Worm (Caenorhabditis elegans) whole organism, L3 larva: ENCODE results near the gene bub-3.
A peak's percentile ranks its signal among the peaks of the same experiment; 100 is the strongest.

Experiments
- R02D3.7 ChIP-seq: fragments of 150-350 bp; optimal IDR thresholded peaks from 2 replicates; lab custom pipeline; 2014; ENCODE audit warnings: missing biosample characterization, missing genetic modification characterization
- ama-1 ChIP-seq: fragments of 150-350 bp; optimal IDR thresholded peaks from 2 replicates; lab custom pipeline; 2018
- ceh-28 ChIP-seq: fragments of 150-350 bp; optimal IDR thresholded peaks from 2 replicates; lab custom pipeline; 2014; ENCODE audit warnings: missing biosample characterization, missing genetic modification reagents, missing genetic modification characterization
- ceh-82 ChIP-seq: fragments of 150-350 bp; optimal IDR thresholded peaks from 2 replicates; lab custom pipeline; 2014; ENCODE audit warnings: missing biosample characterization, missing genetic modification characterization
- ceh-9 ChIP-seq: sonication (generic microtip); optimal IDR thresholded peaks from 2 replicates; lab custom pipeline; 2018; ENCODE audit warnings: missing biosample characterization, missing genetic modification characterization
- egl-5 ChIP-seq: fragments of 150-350 bp; optimal IDR thresholded peaks from 2 replicates; lab custom pipeline; 2017; ENCODE audit warnings: missing biosample characterization, missing genetic modification reagents, missing genetic modification characterization, inconsistent platforms
- elt-1 ChIP-seq: fragments of 150-350 bp; optimal IDR thresholded peaks from 2 replicates; lab custom pipeline; 2014; ENCODE audit warnings: missing biosample characterization, missing genetic modification characterization
- elt-2 ChIP-seq: sonication (generic microtip); optimal IDR thresholded peaks from 2 replicates; lab custom pipeline; 2016; ENCODE audit warnings: missing genetic modification reagents, mild to moderate bottlenecking, missing genetic modification characterization, missing compliant biosample characterization
- eor-1 ChIP-seq, 2 experiments: fragments of 150-350 bp; optimal IDR thresholded peaks; 2 replicates each; lab custom pipeline; 2014 to 2018; ENCODE audit warnings: missing biosample characterization in 2 of 2, missing genetic modification characterization in 2 of 2
- fkh-2 ChIP-seq: fragments of 150-350 bp; optimal IDR thresholded peaks from 2 replicates; lab custom pipeline; 2014; ENCODE audit warnings: missing biosample characterization, missing genetic modification reagents, missing genetic modification characterization
- fos-1 ChIP-seq: fragments of 150-350 bp; optimal IDR thresholded peaks from 2 replicates; lab custom pipeline; 2014; ENCODE audit warnings: missing biosample characterization, missing genetic modification characterization
- jun-1 ChIP-seq: fragments of 150-350 bp; optimal IDR thresholded peaks from 2 replicates; lab custom pipeline; 2014; ENCODE audit warnings: missing biosample characterization, missing genetic modification reagents, missing genetic modification characterization
- lin-39 ChIP-seq: fragments of 150-350 bp; optimal IDR thresholded peaks from 2 replicates; lab custom pipeline; 2018; ENCODE audit warnings: missing biosample characterization, missing genetic modification reagents, missing genetic modification characterization
- mml-1 ChIP-seq: fragments of 150-350 bp; sonication (generic microtip); optimal IDR thresholded peaks from 3 replicates; lab custom pipeline; 2014; ENCODE audit warnings: missing biosample characterization, missing genetic modification characterization
- nfya-1 ChIP-seq: sonication (generic microtip); optimal IDR thresholded peaks from 2 replicates; lab custom pipeline; 2017; ENCODE audit warnings: missing genetic modification characterization, mild to moderate bottlenecking, missing compliant biosample characterization, antibody characterized with exemption, moderate library complexity; ENCODE audit not compliant: insufficient read depth
- nhr-11 ChIP-seq: fragments of 150-350 bp; optimal IDR thresholded peaks from 2 replicates; lab custom pipeline; 2014; ENCODE audit warnings: missing biosample characterization, missing genetic modification characterization
- nhr-23 ChIP-seq: fragments of 150-350 bp; optimal IDR thresholded peaks from 2 replicates; lab custom pipeline; 2014; ENCODE audit warnings: missing biosample characterization, missing genetic modification reagents, missing genetic modification characterization
- nhr-237 ChIP-seq: fragments of 150-350 bp; optimal IDR thresholded peaks from 2 replicates; lab custom pipeline; 2014; ENCODE audit warnings: missing biosample characterization, missing genetic modification characterization
- nhr-28 ChIP-seq: fragments of 150-350 bp; optimal IDR thresholded peaks from 2 replicates; lab custom pipeline; 2014; ENCODE audit warnings: missing biosample characterization, missing genetic modification characterization
- nhr-43 ChIP-seq: sonication (generic microtip); optimal IDR thresholded peaks from 2 replicates; lab custom pipeline; 2016; ENCODE audit warnings: mild to moderate bottlenecking, missing genetic modification characterization, missing compliant biosample characterization; ENCODE audit not compliant: poor library complexity, severe bottlenecking
- nhr-67 ChIP-seq: fragments of 150-350 bp; optimal IDR thresholded peaks from 2 replicates; lab custom pipeline; 2014; ENCODE audit warnings: missing biosample characterization, missing genetic modification characterization
- nhr-77 ChIP-seq: fragments of 150-350 bp; optimal IDR thresholded peaks from 2 replicates; lab custom pipeline; 2014; ENCODE audit warnings: missing biosample characterization, missing genetic modification characterization
- pha-4 ChIP-seq: fragments of 150-350 bp; optimal IDR thresholded peaks from 2 replicates; lab custom pipeline; 2014; ENCODE audit warnings: missing biosample characterization, missing genetic modification reagents, missing genetic modification characterization
- pqm-1 ChIP-seq: fragments of 150-350 bp; optimal IDR thresholded peaks from 2 replicates; lab custom pipeline; 2017; ENCODE audit warnings: missing biosample characterization, missing genetic modification characterization, inconsistent platforms
- sea-2 ChIP-seq: fragments of 150-350 bp; sonication (generic microtip); optimal IDR thresholded peaks from 4 replicates; lab custom pipeline; 2014; ENCODE audit warnings: missing biosample characterization, missing genetic modification reagents, missing genetic modification characterization
- skn-1 ChIP-seq: fragments of 150-350 bp; optimal IDR thresholded peaks from 2 replicates; lab custom pipeline; 2014; ENCODE audit warnings: missing biosample characterization, missing genetic modification characterization
- snpc-4 ChIP-seq: fragments of 150-350 bp; optimal IDR thresholded peaks from 2 replicates; lab custom pipeline; 2014; ENCODE audit warnings: missing biosample characterization, missing genetic modification characterization
- tbx-2 ChIP-seq: sonication (generic microtip); optimal IDR thresholded peaks from 2 replicates; lab custom pipeline; 2016; ENCODE audit warnings: mild to moderate bottlenecking, missing genetic modification characterization, missing compliant biosample characterization
- ztf-11 ChIP-seq: fragments of 150-350 bp; optimal IDR thresholded peaks from 2 replicates; lab custom pipeline; 2014; ENCODE audit warnings: missing biosample characterization, missing genetic modification characterization
- ztf-4 ChIP-seq: fragments of 150-350 bp; optimal IDR thresholded peaks from 2 replicates; lab custom pipeline; 2014; ENCODE audit warnings: missing biosample characterization, missing genetic modification characterization

The bub-3 gene

DNA sequence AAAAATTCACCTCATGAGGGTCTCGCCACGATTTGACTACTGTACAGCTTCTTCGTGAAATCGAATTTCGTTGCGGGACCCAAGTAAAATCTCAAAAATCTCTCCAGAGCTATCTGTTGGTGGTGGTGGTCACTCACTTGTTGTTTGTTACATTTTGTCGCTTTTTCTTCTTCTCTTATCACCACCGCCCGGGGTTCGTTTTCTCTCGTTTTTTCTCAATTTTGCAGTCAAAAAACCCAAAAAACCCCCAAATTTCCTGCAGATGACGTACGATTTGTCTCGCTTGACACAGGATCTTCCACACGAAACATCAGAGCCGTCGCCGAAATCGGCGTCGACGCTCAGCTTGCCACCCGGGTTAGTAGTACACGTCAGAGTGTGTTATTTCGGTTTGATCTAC lies 10.2 kb downstream of the bub-3 start, which contains the start of gene R06B9.5:
TSS of gene R06B9.5 (plus strand) at position 232 of the 400 bp plus-strand sequence.
- no peak for TF ChIP-seq nhr-28
- no peak for TF ChIP-seq skn-1 (tag; lab: Kevin White, UChicago)
- peak; percentile 10 for TF ChIP-seq ama-1
- no peak for TF ChIP-seq sea-2 (GFP tag; lab: Kevin White, UChicago)

DNA sequence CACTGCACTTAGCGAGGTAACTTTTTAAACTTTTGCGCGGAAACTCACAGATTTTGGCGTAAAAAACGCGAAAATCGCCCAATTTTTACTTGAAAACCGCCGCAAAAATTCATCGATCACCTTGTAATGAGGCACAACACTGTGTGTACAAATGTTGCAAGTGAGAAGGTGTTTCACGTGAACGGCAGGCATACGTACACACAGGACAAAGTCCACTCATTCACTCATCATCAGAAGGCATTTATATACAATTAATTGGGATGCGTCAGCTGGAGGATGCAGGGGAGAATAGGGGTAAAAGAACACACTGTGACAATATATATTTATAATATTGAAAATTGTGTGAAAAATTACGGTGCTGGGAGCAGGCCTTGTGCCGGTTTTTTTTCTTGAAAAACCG lies 11.0 kb downstream of the bub-3 start:
- TF ChIP-seq pqm-1 (tag; lab: Kevin White, UChicago) (peak; percentile 27), nhr-11 (tag; lab: Kevin White, UChicago) (no peak), elt-2 (tag; lab: Kevin White, UChicago) (peak; percentile 31), sea-2 (GFP tag; lab: Kevin White, UChicago) (no peak), mml-1 (tag; lab: Kevin White, UChicago) (peak; percentile 80), nhr-43 (tag; lab: Kevin White, UChicago) (no peak), lin-39 (tag; lab: Kevin White, UChicago) (peak; percentile 24), pha-4 (peak; percentile 31)

DNA sequence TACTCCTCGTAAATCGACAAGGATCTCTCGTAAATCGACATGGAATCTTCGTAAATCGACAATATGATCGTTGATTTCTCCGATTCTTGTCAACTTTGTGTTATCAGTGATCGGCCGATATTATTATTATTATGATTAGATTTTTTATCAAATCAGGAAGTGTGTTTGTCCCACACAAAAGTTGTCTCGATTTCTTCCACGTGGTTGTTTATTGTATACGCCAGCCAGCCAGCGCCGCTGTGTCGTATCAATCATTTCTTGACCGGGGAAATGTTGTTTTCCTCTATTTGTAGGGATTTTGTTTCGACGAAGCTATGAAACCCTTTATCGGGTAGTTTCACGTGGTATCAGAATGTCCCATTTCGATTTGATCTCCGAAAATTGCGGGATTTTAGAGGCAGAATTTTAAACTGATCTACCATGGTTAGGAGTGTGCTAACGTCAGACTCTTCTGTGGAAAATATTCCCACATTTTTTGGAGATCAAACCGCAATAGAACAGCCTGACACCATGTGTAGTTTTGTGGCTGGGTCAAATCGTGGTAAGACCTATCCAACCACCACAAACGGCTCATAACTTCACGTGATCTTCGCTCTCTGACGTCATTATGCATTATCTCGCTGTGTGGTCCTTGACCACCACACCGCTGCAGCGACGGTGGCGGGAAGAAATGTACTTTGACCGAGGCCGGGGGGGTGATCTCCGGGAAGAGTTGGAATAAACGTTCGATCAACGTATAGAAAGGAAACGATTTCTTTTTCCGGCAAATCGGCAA lies 12.1 kb downstream of the bub-3 start:
- TF ChIP-seq pha-4: peak; percentile 39
- peak; percentile 80 for TF ChIP-seq pqm-1 (tag; lab: Kevin White, UChicago)
- TF ChIP-seq nhr-23 (tag; lab: Kevin White, UChicago): peak; percentile 2
- no peak for TF ChIP-seq jun-1 (tag; lab: Kevin White, UChicago)
- TF ChIP-seq egl-5 (tag; lab: Kevin White, UChicago): no peak
- TF ChIP-seq ceh-82 (tag; lab: Kevin White, UChicago): no peak
- TF ChIP-seq elt-2 (tag; lab: Kevin White, UChicago): peak; percentile 79

DNA sequence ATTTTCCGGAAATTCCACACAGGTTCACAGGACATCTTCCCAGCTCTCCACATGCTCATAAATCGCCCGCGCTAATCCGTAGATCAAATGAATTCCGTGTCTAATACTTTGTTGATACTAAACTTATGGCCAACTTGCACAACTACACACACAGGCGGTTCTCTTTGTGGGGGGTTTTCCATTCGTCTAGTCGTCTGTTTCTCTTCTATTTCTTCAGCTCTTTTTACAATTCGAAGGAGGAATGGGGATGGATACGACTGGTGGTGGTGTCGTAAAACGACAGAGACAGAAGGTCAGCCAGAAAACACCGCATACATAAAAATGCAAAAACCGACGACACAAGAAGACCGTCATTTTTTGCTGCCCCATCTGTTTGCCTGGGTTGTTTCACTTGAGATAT lies 13.6 kb downstream of the bub-3 start:
- TF ChIP-seq pha-4: peak; percentile 63
- peak; percentile 22 for TF ChIP-seq nfya-1 (tag; lab: Kevin White, UChicago)
- TF ChIP-seq lin-39 (tag; lab: Kevin White, UChicago): peak; percentile 15
- no peak for TF ChIP-seq nhr-77 (tag; lab: Kevin White, UChicago)
- TF ChIP-seq egl-5 (tag; lab: Kevin White, UChicago): no peak

DNA sequence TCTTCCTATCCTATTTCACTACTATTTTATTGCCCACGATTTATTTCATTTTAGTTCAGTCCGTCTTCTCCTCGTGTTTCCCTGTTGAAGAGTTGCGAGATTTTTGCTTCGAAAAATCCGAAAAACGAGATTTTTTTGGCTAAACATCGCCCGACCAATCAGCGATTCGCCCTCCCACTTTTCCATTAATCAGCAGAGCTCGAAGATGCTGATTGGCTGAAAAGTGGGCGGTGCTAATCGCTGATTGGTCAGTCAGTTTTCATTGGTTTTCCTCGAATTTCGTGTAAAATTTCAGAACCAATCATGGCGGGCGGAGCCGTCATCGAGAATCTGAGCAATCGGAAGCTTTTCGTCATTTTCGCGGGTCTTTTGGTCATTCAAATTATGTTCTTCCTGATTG lies 15.6 kb downstream of the bub-3 start, which contains the start of gene mig-14:
TSS of gene mig-14 (plus strand) at position 290 of the 400 bp plus-strand sequence.
- TF ChIP-seq elt-1 (tag; lab: Kevin White, UChicago) (no peak), nhr-237 (tag; lab: Kevin White, UChicago) (no peak), snpc-4 (no peak), nhr-28 (no peak), ztf-11 (tag; lab: Kevin White, UChicago) (no peak), nfya-1 (tag; lab: Kevin White, UChicago) (peak; percentile 96), nhr-77 (tag; lab: Kevin White, UChicago) (no peak)

DNA sequence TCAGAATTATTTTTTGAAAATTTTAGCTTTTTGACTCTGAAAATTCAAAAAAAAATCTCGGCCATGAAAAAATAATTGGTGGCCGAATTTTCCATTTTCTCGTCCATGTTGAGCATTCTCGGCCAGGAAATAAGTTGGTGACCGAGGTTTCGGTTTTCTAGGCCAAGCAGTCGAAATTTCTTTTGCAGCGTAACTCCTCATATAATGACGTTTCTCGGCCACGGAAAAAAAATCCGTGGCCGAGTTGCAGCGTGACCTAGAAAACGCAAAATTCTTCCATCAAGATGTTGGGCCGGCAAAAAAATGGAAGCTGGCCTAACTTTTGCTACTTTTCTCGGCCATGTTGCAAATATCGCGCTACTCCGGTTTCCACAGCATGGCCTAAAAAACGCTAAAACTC lies 24.3 kb downstream of the bub-3 start:
- no peak for TF ChIP-seq nhr-237 (tag; lab: Kevin White, UChicago)
- no peak for TF ChIP-seq ztf-11 (tag; lab: Kevin White, UChicago)
- TF ChIP-seq ama-1: no peak
- TF ChIP-seq R02D3.7 (tag; lab: Kevin White, UChicago): no peak
- TF ChIP-seq fkh-2 (tag; lab: Kevin White, UChicago): no peak
- no peak for TF ChIP-seq tbx-2 (tag; lab: Kevin White, UChicago)
- no peak for TF ChIP-seq nhr-77 (tag; lab: Kevin White, UChicago)
- no peak for TF ChIP-seq ceh-28 (tag; lab: Kevin White, UChicago)
- TF ChIP-seq ceh-9 (tag; lab: Kevin White, UChicago): no peak
- no peak for TF ChIP-seq nhr-11 (tag; lab: Kevin White, UChicago)
- no peak for TF ChIP-seq mml-1 (tag; lab: Kevin White, UChicago)
- TF ChIP-seq eor-1 (tag; optimal IDR thresholded peaks at IDR 0.05; lab: Kevin White, UChicago): no peak
- TF ChIP-seq nhr-67: no peak
- no peak for TF ChIP-seq ztf-4 (tag; lab: Kevin White, UChicago)
- TF ChIP-seq fos-1: no peak
